Worm (Caenorhabditis elegans) whole organism, L2 larva: ENCODE results near the gene F28H6.8.

Source experiments
- C34F6.9 ChIP-seq: fragments of 150-350 bp; optimal IDR thresholded peaks from 2 replicates; lab custom pipeline; 2014; ENCODE audit warnings: missing biosample characterization, missing genetic modification characterization
- F13H6.1 ChIP-seq: sonication (generic microtip); optimal IDR thresholded peaks from 2 replicates; lab custom pipeline; 2016; ENCODE audit warnings: missing genetic modification characterization, missing compliant biosample characterization
- R02D3.7 ChIP-seq: fragments of 150-350 bp; optimal IDR thresholded peaks from 2 replicates; lab custom pipeline; 2014; ENCODE audit warnings: missing biosample characterization, missing genetic modification characterization
- Y55F3AM.14 ChIP-seq: fragments of 200-800 bp; sonication (Bioruptor generic); optimal IDR thresholded peaks from 2 replicates; lab custom pipeline; 2018; ENCODE audit warnings: mild to moderate bottlenecking, missing genetic modification characterization, missing compliant biosample characterization
- ZK546.5 ChIP-seq: sonication (generic microtip); optimal IDR thresholded peaks from 2 replicates; lab custom pipeline; 2017; ENCODE audit warnings: missing biosample characterization, missing genetic modification characterization
- alr-1 ChIP-seq: fragments of 150-350 bp; optimal IDR thresholded peaks from 2 replicates; lab custom pipeline; 2014; ENCODE audit warnings: missing biosample characterization, missing genetic modification characterization
- ama-1 ChIP-seq: fragments of 150-350 bp; optimal IDR thresholded peaks from 2 replicates; lab custom pipeline; 2018; ENCODE audit warnings: inconsistent platforms
- ceh-16 ChIP-seq: fragments of 150-350 bp; optimal IDR thresholded peaks from 2 replicates; lab custom pipeline; 2014; ENCODE audit warnings: missing biosample characterization, missing genetic modification characterization
- crh-2 ChIP-seq: sonication (generic microtip); optimal IDR thresholded peaks from 2 replicates; lab custom pipeline; 2017; ENCODE audit warnings: missing biosample characterization, missing genetic modification characterization
- dmd-4 ChIP-seq: sonication (generic microtip); optimal IDR thresholded peaks from 2 replicates; lab custom pipeline; 2017; ENCODE audit warnings: missing biosample characterization, missing genetic modification characterization
- egl-27 ChIP-seq: sonication (generic microtip); optimal IDR thresholded peaks from 3 replicates; lab custom pipeline; 2017; ENCODE audit warnings: missing biosample characterization, missing genetic modification reagents, missing genetic modification characterization
- elt-3 ChIP-seq: sonication (generic microtip); optimal IDR thresholded peaks from 2 replicates; lab custom pipeline; 2017; ENCODE audit warnings: missing biosample characterization, missing genetic modification characterization
- fos-1 ChIP-seq: fragments of 150-350 bp; optimal IDR thresholded peaks from 2 replicates; lab custom pipeline; 2014; ENCODE audit warnings: missing biosample characterization, missing genetic modification characterization
- gmeb-1 ChIP-seq: fragments of 150-350 bp; optimal IDR thresholded peaks from 2 replicates; lab custom pipeline; 2014; ENCODE audit warnings: missing biosample characterization, missing genetic modification characterization
- lin-11 ChIP-seq: fragments of 150-350 bp; sonication (generic microtip); optimal IDR thresholded peaks from 2 replicates; lab custom pipeline; 2014; ENCODE audit warnings: missing biosample characterization, missing genetic modification characterization, inconsistent platforms, mixed read lengths
- lin-13 ChIP-seq: fragments of 150-350 bp; optimal IDR thresholded peaks from 2 replicates; lab custom pipeline; 2014; ENCODE audit warnings: missing biosample characterization, missing genetic modification reagents, missing genetic modification characterization
- lin-39 ChIP-seq: fragments of 150-350 bp; optimal IDR thresholded peaks from 2 replicates; lab custom pipeline; 2014; ENCODE audit warnings: missing biosample characterization, missing genetic modification reagents, missing genetic modification characterization
- lsy-2 ChIP-seq, 2 experiments: fragments of 150-350 bp in 1 of 2; sonication (generic microtip) in 1 of 2; optimal IDR thresholded peaks; 2 replicates each; lab custom pipeline; 2014 to 2017; ENCODE audit warnings: missing biosample characterization in 2 of 2, missing genetic modification characterization in 2 of 2
- mab-5 ChIP-seq: fragments of 150-350 bp; optimal IDR thresholded peaks from 2 replicates; lab custom pipeline; 2014; ENCODE audit warnings: missing biosample characterization, missing genetic modification characterization
- mdl-1 ChIP-seq, 2 experiments: fragments of 150-350 bp in 1 of 2; sonication (generic microtip) in 1 of 2; optimal IDR thresholded peaks; 2 replicates each; lab custom pipeline; 2017; ENCODE audit warnings: missing biosample characterization in 2 of 2, missing genetic modification characterization in 2 of 2
- nhr-11 ChIP-seq: fragments of 150-350 bp; optimal IDR thresholded peaks from 2 replicates; lab custom pipeline; 2014; ENCODE audit warnings: missing biosample characterization, missing genetic modification characterization
- nhr-129 ChIP-seq: fragments of 150-350 bp; optimal IDR thresholded peaks from 2 replicates; lab custom pipeline; 2014; ENCODE audit warnings: missing biosample characterization, missing genetic modification characterization
- nhr-21 ChIP-seq: fragments of 150-350 bp; optimal IDR thresholded peaks from 2 replicates; lab custom pipeline; 2014; ENCODE audit warnings: missing biosample characterization, missing genetic modification characterization
- nhr-23 ChIP-seq: fragments of 150-350 bp; optimal IDR thresholded peaks from 2 replicates; lab custom pipeline; 2014; ENCODE audit warnings: missing biosample characterization, missing genetic modification reagents, missing genetic modification characterization
- nhr-237 ChIP-seq: fragments of 150-350 bp; optimal IDR thresholded peaks from 2 replicates; lab custom pipeline; 2014; ENCODE audit warnings: missing biosample characterization, missing genetic modification characterization
- nhr-25 ChIP-seq: fragments of 150-350 bp; sonication (generic microtip); optimal IDR thresholded peaks from 3 replicates; lab custom pipeline; 2014; ENCODE audit warnings: missing biosample characterization, missing genetic modification characterization
- nhr-6 ChIP-seq: fragments of 150-350 bp; optimal IDR thresholded peaks from 2 replicates; lab custom pipeline; 2014; ENCODE audit warnings: missing biosample characterization, missing genetic modification characterization
- nhr-77 ChIP-seq: fragments of 150-350 bp; optimal IDR thresholded peaks from 2 replicates; lab custom pipeline; 2014; ENCODE audit warnings: missing biosample characterization, missing genetic modification characterization
- peb-1 ChIP-seq: fragments of 150-350 bp; optimal IDR thresholded peaks from 2 replicates; lab custom pipeline; 2014; ENCODE audit warnings: missing biosample characterization, missing genetic modification characterization
- sem-4 ChIP-seq: fragments of 150-350 bp; optimal IDR thresholded peaks from 2 replicates; lab custom pipeline; 2014; ENCODE audit warnings: missing biosample characterization, missing genetic modification reagents, missing genetic modification characterization
- skn-1 ChIP-seq: sonication (generic microtip); optimal IDR thresholded peaks from 2 replicates; lab custom pipeline; 2017; ENCODE audit warnings: missing biosample characterization, missing genetic modification characterization
- sma-3 ChIP-seq: sonication (generic microtip); optimal IDR thresholded peaks from 2 replicates; lab custom pipeline; 2016; ENCODE audit warnings: missing genetic modification reagents, missing genetic modification characterization, missing compliant biosample characterization
- sma-9 ChIP-seq, 2 experiments: fragments of 150-350 bp in 1 of 2; sonication (generic microtip) in 1 of 2; optimal IDR thresholded peaks; 2 replicates each; lab custom pipeline; 2014 to 2016; ENCODE audit warnings: missing genetic modification characterization in 2 of 2, mild to moderate bottlenecking in 1 of 2, missing biosample characterization in 1 of 2, missing compliant biosample characterization in 1 of 2, missing genetic modification reagents in 1 of 2, moderate library complexity in 1 of 2
- unc-55 ChIP-seq: fragments of 150-350 bp; sonication (generic microtip); optimal IDR thresholded peaks from 3 replicates; lab custom pipeline; 2014; ENCODE audit warnings: missing biosample characterization, missing genetic modification reagents, missing genetic modification characterization
- ztf-11 ChIP-seq: sonication (generic microtip); optimal IDR thresholded peaks from 2 replicates; lab custom pipeline; 2017; ENCODE audit warnings: missing biosample characterization, missing genetic modification characterization
- ztf-4 ChIP-seq: fragments of 150-350 bp; optimal IDR thresholded peaks from 2 replicates; lab custom pipeline; 2014; ENCODE audit warnings: missing biosample characterization, missing genetic modification characterization

The F28H6.8 gene

DNA sequence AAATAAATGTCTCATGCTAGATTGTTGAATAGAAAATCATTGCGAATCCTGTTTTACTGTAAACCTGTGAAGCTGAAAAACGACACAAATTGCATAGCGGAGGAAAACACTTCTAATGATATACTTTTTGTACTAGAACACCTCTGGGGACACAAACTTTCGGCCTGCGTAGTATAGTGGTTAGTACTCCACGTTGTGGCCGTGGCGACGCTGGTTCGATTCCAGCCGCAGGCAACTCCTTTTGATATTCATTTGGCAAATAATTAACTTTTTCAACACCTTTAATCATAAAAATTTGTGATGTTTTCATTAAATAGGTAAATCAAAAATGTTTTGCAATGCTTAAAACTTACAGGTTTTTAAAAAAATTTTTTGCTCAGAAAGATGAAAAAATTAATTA lies 739 bp upstream of the F28H6.8 start:
- no peak for TF ChIP-seq nhr-11 (tag; lab: Kevin White, UChicago)
- TF ChIP-seq sma-3 (GFP tag; lab: Kevin White, UChicago) = peak; percentile 2
- peak; percentile 7 for TF ChIP-seq lin-13 (GFP tag; lab: Kevin White, UChicago)
- TF ChIP-seq nhr-237 = no peak
- TF ChIP-seq Y55F3AM.14 = no peak

DNA sequence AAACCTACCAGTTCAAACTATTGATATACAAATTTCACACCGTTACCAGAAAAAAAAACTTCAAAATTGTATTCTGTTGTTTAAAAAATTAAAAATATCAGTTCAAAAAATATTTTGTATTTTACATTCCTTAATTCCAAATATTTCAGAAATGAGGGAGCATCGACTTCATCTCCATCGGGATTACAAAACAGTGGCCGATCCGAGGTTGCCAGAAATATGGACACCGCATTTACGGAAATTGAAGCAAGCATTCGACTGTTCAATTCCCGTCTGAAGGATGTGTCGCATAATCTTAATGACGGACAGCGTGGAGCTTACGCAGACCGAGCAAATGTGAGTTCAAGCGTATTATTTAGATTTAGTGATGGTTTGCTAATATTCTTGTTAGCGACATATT lies 1.5 kb downstream of the F28H6.8 start:
- TF ChIP-seq C34F6.9 (tag; lab: Kevin White, UChicago) = no peak
- TF ChIP-seq crh-2 (tag; lab: Kevin White, UChicago) = no peak
- no peak for TF ChIP-seq mdl-1 (tag; optimal IDR thresholded peaks at IDR 0.05; lab: Kevin White, UChicago)

DNA sequence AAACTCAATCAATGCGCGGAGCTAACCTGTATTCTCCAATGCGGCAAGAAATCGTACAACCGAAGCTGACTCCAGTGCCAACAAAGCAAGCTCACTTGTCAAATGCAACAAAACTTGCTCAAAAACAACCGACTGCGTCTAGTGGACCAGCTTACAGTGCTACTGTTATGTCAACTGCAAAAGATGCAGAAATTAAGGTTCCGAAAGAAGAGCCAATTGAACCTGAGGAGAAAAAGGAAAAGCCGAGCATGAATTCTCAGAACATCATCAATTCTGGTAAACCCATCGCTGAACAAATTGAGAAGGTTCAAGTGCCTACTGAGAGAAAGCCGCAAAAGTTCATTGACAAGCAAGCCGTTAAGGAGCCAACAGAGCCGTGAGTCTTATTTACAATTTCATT lies 2.7 kb downstream of the F28H6.8 start:
- TF ChIP-seq egl-27 (no peak), alr-1 (tag; lab: Kevin White, UChicago) (no peak), dmd-4 (tag; lab: Kevin White, UChicago) (no peak), peb-1 (tag; lab: Kevin White, UChicago) (no peak), nhr-129 (tag; lab: Kevin White, UChicago) (no peak)

DNA sequence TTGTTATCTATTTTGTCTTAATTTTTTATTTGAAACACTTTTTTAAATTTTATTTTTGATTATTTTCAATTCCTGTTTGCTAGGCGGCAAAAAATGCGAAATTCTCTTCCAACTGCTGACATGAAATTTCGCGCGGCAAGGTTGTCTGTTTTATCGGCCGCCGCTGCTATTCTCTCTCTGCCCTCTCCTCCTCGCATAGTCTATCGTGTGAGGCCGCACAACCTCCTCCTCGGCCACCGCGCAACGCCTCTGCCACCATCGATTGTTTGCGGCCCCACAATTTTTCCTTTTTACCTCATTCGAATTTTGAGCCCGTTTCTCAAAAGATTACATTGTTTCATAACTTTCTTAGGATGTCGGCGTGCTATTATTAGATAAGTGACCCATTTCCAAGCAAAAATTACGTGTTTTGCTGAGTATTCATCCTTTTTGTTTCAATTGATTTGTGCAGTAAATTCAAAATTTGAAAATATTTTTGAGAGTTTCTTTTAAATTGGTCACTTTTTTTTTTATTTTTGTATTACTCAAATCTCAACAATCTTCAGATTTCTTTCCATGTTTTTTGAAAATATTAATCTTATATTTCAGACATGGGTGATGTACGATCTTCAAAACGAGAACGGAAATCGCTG lies 6.7 kb downstream of the F28H6.8 start, which contains the start of gene F28H6.4:
Gene F28H6.4 (plus strand): TSS at position 582 of the 632 bp plus-strand sequence.
- TF ChIP-seq elt-3 = no peak
- TF ChIP-seq fos-1 (tag; lab: Kevin White, UChicago) = peak; percentile 17
- TF ChIP-seq unc-55 = peak; percentile 47
- TF ChIP-seq, all 48 proteins: peak for 2

DNA sequence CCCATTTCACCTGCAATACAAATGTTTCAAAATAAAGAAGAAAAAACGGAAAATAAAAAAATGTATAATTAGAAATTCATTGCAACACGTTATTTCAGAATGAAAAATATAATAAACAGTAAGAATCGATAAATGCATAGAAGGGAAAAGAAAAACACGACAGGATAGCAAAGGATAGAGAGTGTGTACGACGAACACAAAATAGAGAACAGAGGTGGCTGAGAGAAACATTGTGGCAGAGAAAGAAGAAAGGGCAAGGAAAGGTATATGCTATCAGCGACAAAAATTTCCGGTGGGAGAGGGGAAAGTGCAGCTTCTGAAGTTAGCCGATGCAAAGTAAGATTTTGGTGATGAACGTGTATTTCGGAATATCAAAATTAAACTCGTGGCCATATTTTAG lies 8.3 kb downstream of the F28H6.8 start, which contains the start of gene F28H6.6:
Gene F28H6.6 (minus strand): TSS at position 10 of the 400 bp plus-strand sequence.
- no peak for TF ChIP-seq C34F6.9 (tag; lab: Kevin White, UChicago)
- no peak for TF ChIP-seq egl-27
- no peak for TF ChIP-seq nhr-237
- TF ChIP-seq skn-1 (tag; lab: Kevin White, UChicago) = no peak
- TF ChIP-seq lsy-2 (tag; optimal IDR thresholded peaks at IDR 0.05; lab: Kevin White, UChicago) = no peak
- no peak for TF ChIP-seq nhr-23 (tag; lab: Kevin White, UChicago)
- TF ChIP-seq unc-55 = no peak
- no peak for TF ChIP-seq ztf-4 (tag; lab: Kevin White, UChicago)
- no peak for TF ChIP-seq peb-1 (tag; lab: Kevin White, UChicago)
- no peak for TF ChIP-seq nhr-11 (tag; lab: Kevin White, UChicago)
- TF ChIP-seq ztf-11 = no peak
- no peak for TF ChIP-seq sma-3 (GFP tag; lab: Kevin White, UChicago)
- no peak for TF ChIP-seq alr-1 (tag; lab: Kevin White, UChicago)

DNA sequence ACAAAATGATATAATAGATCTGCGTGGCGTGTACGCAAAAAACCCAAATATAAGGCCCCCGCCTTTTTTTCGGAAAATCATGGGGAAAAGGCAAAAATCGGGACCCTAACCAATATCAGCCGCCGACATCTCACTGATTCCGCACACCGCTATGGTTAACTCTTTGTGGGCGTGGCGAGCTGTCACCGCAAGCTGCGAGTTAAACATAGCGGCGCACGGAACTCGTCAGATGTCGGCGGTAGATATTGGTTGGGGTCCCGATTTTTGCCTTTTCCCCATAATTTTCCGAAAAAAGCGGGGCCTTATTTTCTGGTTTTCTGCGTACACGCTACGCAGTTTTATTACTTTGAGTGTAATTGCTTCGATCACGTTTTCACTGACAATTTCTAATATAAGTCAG lies 15.4 kb downstream of the F28H6.8 start:
- no peak for TF ChIP-seq skn-1 (tag; lab: Kevin White, UChicago)
- TF ChIP-seq sma-3 (GFP tag; lab: Kevin White, UChicago) = no peak
- no peak for TF ChIP-seq alr-1 (tag; lab: Kevin White, UChicago)
- no peak for TF ChIP-seq peb-1 (tag; lab: Kevin White, UChicago)

DNA sequence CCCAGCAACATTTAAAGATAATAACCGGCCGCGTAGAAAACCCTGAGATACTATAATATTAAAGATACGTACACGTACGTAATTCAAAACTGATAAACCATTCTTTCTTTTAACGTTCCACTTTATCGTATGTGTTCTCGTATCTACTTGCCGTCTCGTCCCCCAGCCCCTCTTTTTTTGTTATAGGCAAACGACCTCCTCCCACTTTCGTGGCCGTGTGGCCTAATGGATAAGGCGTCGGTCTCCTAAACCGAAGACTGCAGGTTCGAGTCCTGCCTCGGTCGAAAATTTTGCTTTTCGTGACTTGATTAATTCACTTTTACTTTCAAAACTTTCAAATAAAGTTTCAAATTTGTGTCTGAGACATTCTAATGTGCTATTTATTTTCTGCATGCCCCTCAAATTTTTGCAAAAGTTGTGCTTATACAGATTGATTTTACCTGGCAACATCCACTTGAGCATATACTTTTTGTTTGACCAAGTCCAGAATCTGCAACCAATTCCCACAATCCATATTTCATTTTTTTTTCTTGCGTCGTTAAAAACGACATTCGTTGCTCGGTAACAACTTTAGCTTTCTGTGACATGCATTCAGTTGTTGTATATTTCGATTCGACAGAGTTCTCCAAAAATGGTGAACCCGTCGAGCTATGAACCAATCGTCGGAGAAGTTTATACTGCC lies 18.5 kb downstream of the F28H6.8 start, which contains the start of gene F28H6.7:
Gene F28H6.7 (plus strand): TSS at position 632 of the 682 bp plus-strand sequence.
- TF ChIP-seq nhr-23 (tag; lab: Kevin White, UChicago) (no peak), skn-1 (tag; lab: Kevin White, UChicago) (no peak), R02D3.7 (tag; lab: Kevin White, UChicago) (no peak), nhr-237 (no peak), mdl-1 (tag; optimal IDR thresholded peaks at IDR 0.05; lab: Kevin White, UChicago) (no peak), ama-1 (lab: Kevin White, UChicago) (no peak), gmeb-1 (tag; lab: Kevin White, UChicago) (no peak), nhr-6 (tag; lab: Kevin White, UChicago) (no peak), nhr-25 (tag; lab: Kevin White, UChicago) (no peak), alr-1 (tag; lab: Kevin White, UChicago) (no peak), unc-55 (peak; percentile 20), ZK546.5 (tag; lab: Kevin White, UChicago) (no peak), fos-1 (tag; lab: Kevin White, UChicago) (peak; percentile 57), ceh-16 (tag; lab: Kevin White, UChicago) (no peak), sem-4 (no peak), lin-11 (tag; lab: Kevin White, UChicago) (no peak), dmd-4 (tag; lab: Kevin White, UChicago) (no peak), crh-2 (tag; lab: Kevin White, UChicago) (peak; percentile 11), nhr-11 (tag; lab: Kevin White, UChicago) (peak; percentile 25), sma-3 (GFP tag; lab: Kevin White, UChicago) (peak; percentile 50), mab-5 (tag; lab: Kevin White, UChicago) (no peak), F13H6.1 (tag; lab: Kevin White, UChicago) (peak; percentile 30), Y55F3AM.14 (peak; percentile 42), peb-1 (tag; lab: Kevin White, UChicago) (no peak), lin-39 (tag; lab: Kevin White, UChicago) (no peak), nhr-77 (no peak), nhr-21 (tag; lab: Kevin White, UChicago) (peak; percentile 51), sma-9 (GFP tag; optimal IDR thresholded peaks at IDR 0.05; lab: Kevin White, UChicago) (peak; percentile 61), sma-9 (tag; optimal IDR thresholded peaks at IDR 0.05; lab: Kevin White, UChicago) (no peak)
